Fruit fly (Drosophila melanogaster) whole organism, embryonic: ENCODE measurements around the gene MTF-1.

Source experiments
- Aef1 ChIP-seq: fragments of 200-800 bp; sonication (Bioruptor generic); IDR thresholded peaks from 3 replicates; pipeline ENCODE4 v1.3.6; 2022; ENCODE audit warnings: missing biosample characterization, missing genetic modification characterization
- Asciz ChIP-seq: fragments of 200-800 bp; sonication (Bioruptor generic); optimal IDR thresholded peaks from 2 replicates; lab custom pipeline; 2017; ENCODE audit warnings: missing biosample characterization, mild to moderate bottlenecking, missing genetic modification characterization, missing genetic modification reagents
- Atf6 ChIP-seq: fragments of 200-800 bp; sonication (Bioruptor generic); IDR thresholded peaks from 2 replicates; pipeline ENCODE4 v1.3.6; 2022; ENCODE audit warnings: missing biosample characterization, missing genetic modification characterization
- BEAF-32 ChIP-seq: fragments of 200-800 bp; sonication (Bioruptor generic); optimal IDR thresholded peaks from 3 replicates; lab custom pipeline; 2017; ENCODE audit warnings: missing biosample characterization, missing genetic modification characterization, mild to moderate bottlenecking, moderate library complexity, missing genetic modification reagents
- Bteb2 ChIP-seq: fragments of 200-800 bp; sonication (Bioruptor generic); optimal IDR thresholded peaks from 2 replicates; lab custom pipeline; 2016; ENCODE audit warnings: missing biosample characterization, missing genetic modification characterization
- CG10431 ChIP-seq: fragments of 200-800 bp; sonication (Bioruptor generic); optimal IDR thresholded peaks from 3 replicates; lab custom pipeline; 2018; ENCODE audit warnings: missing biosample characterization, mild to moderate bottlenecking, missing genetic modification characterization
- CG11398 ChIP-seq: fragments of 200-800 bp; sonication (Bioruptor generic); optimal IDR thresholded peaks from 2 replicates; lab custom pipeline; 2016; ENCODE audit warnings: missing biosample characterization, missing genetic modification characterization
- CG14860 ChIP-seq: fragments of 200-800 bp; sonication (Bioruptor generic); IDR thresholded peaks from 3 replicates; pipeline ENCODE4 v1.3.6; 2022; ENCODE audit warnings: missing biosample characterization, missing genetic modification characterization; ENCODE audit not compliant: partially characterized antibody
- CG15073 ChIP-seq: fragments of 200-800 bp; sonication (Bioruptor generic); optimal IDR thresholded peaks from 2 replicates; lab custom pipeline; 2016; ENCODE audit warnings: missing biosample characterization, missing genetic modification characterization
- CG18011 ChIP-seq: fragments of 200-800 bp; sonication (Bioruptor generic); optimal IDR thresholded peaks from 2 replicates; lab custom pipeline; 2017; ENCODE audit warnings: missing biosample characterization, missing genetic modification characterization, mild to moderate bottlenecking, moderate library complexity, missing genotype
- CG18599 ChIP-seq: fragments of 200-800 bp; sonication (Bioruptor generic); optimal IDR thresholded peaks from 3 replicates; lab custom pipeline; 2017; ENCODE audit warnings: missing biosample characterization, missing genetic modification characterization, mild to moderate bottlenecking, moderate library complexity, missing genetic modification reagents
- CG2889 ChIP-seq: fragments of 200-800 bp; sonication (Bioruptor generic); IDR thresholded peaks from 3 replicates; pipeline ENCODE4 v1.3.6; 2022; ENCODE audit warnings: missing biosample characterization, missing genetic modification characterization
- CG30403 ChIP-seq: fragments of 200-800 bp; sonication (Bioruptor generic); optimal IDR thresholded peaks from 3 replicates; lab custom pipeline; 2016; ENCODE audit warnings: missing biosample characterization, missing genetic modification characterization
- CG3163 ChIP-seq: fragments of 200-800 bp; sonication (Bioruptor generic); optimal IDR thresholded peaks from 3 replicates; lab custom pipeline; 2016; ENCODE audit warnings: missing biosample characterization, missing genetic modification characterization
- CG34224 ChIP-seq: fragments of 200-800 bp; sonication (Bioruptor generic); IDR thresholded peaks from 3 replicates; pipeline ENCODE4 v1.3.6; 2022; ENCODE audit warnings: missing biosample characterization, missing genetic modification characterization; ENCODE audit not compliant: partially characterized antibody
- CG4730 ChIP-seq: fragments of 200-800 bp; sonication (Bioruptor generic); IDR thresholded peaks from 2 replicates; pipeline ENCODE4 v1.3.6; 2022; ENCODE audit warnings: missing biosample characterization, missing genetic modification characterization
- CG6254 ChIP-seq: fragments of 200-800 bp; sonication (Bioruptor generic); optimal IDR thresholded peaks from 3 replicates; lab custom pipeline; 2017; ENCODE audit warnings: mild to moderate bottlenecking, missing biosample characterization, missing genetic modification reagents, missing genetic modification characterization
- CG6272 ChIP-seq: fragments of 200-800 bp; sonication (Bioruptor generic); IDR thresholded peaks from 2 replicates; pipeline ENCODE4 v1.3.6; 2022; ENCODE audit warnings: missing biosample characterization, missing genetic modification characterization
- CG6683 ChIP-seq: fragments of 200-800 bp; sonication (Bioruptor generic); optimal IDR thresholded peaks from 2 replicates; lab custom pipeline; 2017; ENCODE audit warnings: missing biosample characterization, mild to moderate bottlenecking, missing genetic modification characterization, missing genetic modification reagents
- CG6791 ChIP-seq: fragments of 200-800 bp; sonication (Bioruptor generic); IDR thresholded peaks from 3 replicates; pipeline ENCODE4 v1.3.6; 2022; ENCODE audit warnings: missing biosample characterization, missing genetic modification characterization; ENCODE audit not compliant: partially characterized antibody
- CG6813 ChIP-seq: fragments of 200-800 bp; sonication (Bioruptor generic); optimal IDR thresholded peaks from 2 replicates; lab custom pipeline; 2017; ENCODE audit warnings: missing biosample characterization, missing genetic modification characterization, mild to moderate bottlenecking, moderate library complexity, missing genetic modification reagents
- CG9437 ChIP-seq: fragments of 200-800 bp; sonication (Bioruptor generic); optimal IDR thresholded peaks from 2 replicates; lab custom pipeline; 2018; ENCODE audit warnings: missing biosample characterization, mild to moderate bottlenecking, missing genetic modification characterization
- Ets97D ChIP-seq: fragments of 200-800 bp; sonication (Bioruptor generic); optimal IDR thresholded peaks from 3 replicates; lab custom pipeline; 2016; ENCODE audit warnings: missing biosample characterization, missing genetic modification characterization
- Gug ChIP-seq: fragments of 200-800 bp; sonication (Bioruptor generic); IDR thresholded peaks from 4 replicates; pipeline ENCODE4 v1.3.6; 2022; ENCODE audit warnings: missing biosample characterization, missing genetic modification characterization
- H15 ChIP-seq: fragments of 200-800 bp; sonication (Bioruptor generic); IDR thresholded peaks from 3 replicates; pipeline ENCODE4 v1.3.6; 2022; ENCODE audit warnings: missing biosample characterization, missing genetic modification characterization
- HLH54F ChIP-seq: fragments of 200-800 bp; sonication (Bioruptor generic); optimal IDR thresholded peaks from 3 replicates; lab custom pipeline; 2016; ENCODE audit warnings: missing biosample characterization, missing genetic modification characterization
- Hmr ChIP-seq: fragments of 200-800 bp; sonication (Bioruptor generic); optimal IDR thresholded peaks from 3 replicates; lab custom pipeline; 2017; ENCODE audit warnings: mild to moderate bottlenecking, missing biosample characterization, missing genetic modification reagents, missing genetic modification characterization
- Lim3 ChIP-seq: fragments of 200-800 bp; sonication (Bioruptor generic); IDR thresholded peaks from 2 replicates; pipeline ENCODE4 v1.3.6; 2022; ENCODE audit warnings: missing biosample characterization, missing genetic modification characterization
- Meics ChIP-seq: fragments of 200-800 bp; sonication (Bioruptor generic); optimal IDR thresholded peaks from 2 replicates; lab custom pipeline; 2017; ENCODE audit warnings: missing biosample characterization, mild to moderate bottlenecking, missing genetic modification characterization
- Sry-β ChIP-seq: fragments of 200-800 bp; sonication (Bioruptor generic); optimal IDR thresholded peaks from 2 replicates; lab custom pipeline; 2018; ENCODE audit warnings: missing biosample characterization, mild to moderate bottlenecking, missing genetic modification characterization, moderate library complexity
- YL-1 ChIP-seq: fragments of 200-800 bp; sonication (Bioruptor generic); optimal IDR thresholded peaks from 3 replicates; lab custom pipeline; 2017; ENCODE audit warnings: missing biosample characterization, mild to moderate bottlenecking, missing genetic modification characterization
- cad ChIP-seq: fragments of >200 bp; optimal IDR thresholded peaks from 2 replicates; lab custom pipeline; 2017; ENCODE audit warnings: missing biosample characterization, missing genetic modification characterization
- chif ChIP-seq, 2 experiments: fragments of 200-800 bp; sonication (Bioruptor generic); optimal IDR thresholded peaks; 3 replicates each; lab custom pipeline; 2016; ENCODE audit warnings: missing biosample characterization in 2 of 2, missing genetic modification characterization in 2 of 2
- disco-r ChIP-seq: fragments of 200-800 bp; sonication (Bioruptor generic); optimal IDR thresholded peaks from 2 replicates; lab custom pipeline; 2016; ENCODE audit warnings: missing biosample characterization, missing genetic modification characterization
- gem ChIP-seq: fragments of 200-800 bp; sonication (Bioruptor generic); optimal IDR thresholded peaks from 2 replicates; lab custom pipeline; 2019; ENCODE audit warnings: missing biosample characterization, mild to moderate bottlenecking, missing genetic modification characterization, moderate library complexity
- grau ChIP-seq: fragments of 200-800 bp; optimal IDR thresholded peaks from 3 replicates; lab custom pipeline; 2019; ENCODE audit warnings: missing biosample characterization, mild to moderate bottlenecking, missing genetic modification characterization, moderate library complexity
- gro ChIP-seq: fragments of 200-800 bp; sonication (Bioruptor generic); optimal IDR thresholded peaks from 2 replicates; lab custom pipeline; 2016; ENCODE audit warnings: missing biosample characterization, missing genetic modification characterization
- gsb-n ChIP-seq: fragments of 200-800 bp; sonication (Bioruptor generic); optimal IDR thresholded peaks from 3 replicates; lab custom pipeline; 2018; ENCODE audit warnings: missing biosample characterization, mild to moderate bottlenecking, missing genetic modification characterization
- hbn ChIP-seq: fragments of 200-800 bp; sonication (Bioruptor generic); IDR thresholded peaks from 2 replicates; pipeline ENCODE4 v1.3.6; 2022; ENCODE audit warnings: missing biosample characterization, missing genetic modification characterization; ENCODE audit not compliant: partially characterized antibody
- kay ChIP-seq: fragments of 200-800 bp; sonication (Bioruptor generic); optimal IDR thresholded peaks from 2 replicates; lab custom pipeline; 2016; ENCODE audit warnings: missing biosample characterization, missing genetic modification characterization
- kni ChIP-seq: fragments of 200-800 bp; sonication (Bioruptor generic); optimal IDR thresholded peaks from 3 replicates; lab custom pipeline; 2017; ENCODE audit warnings: mild to moderate bottlenecking, missing biosample characterization, missing genetic modification reagents, missing genetic modification characterization
- maf-S ChIP-seq: fragments of 200-800 bp; sonication (Bioruptor generic); optimal IDR thresholded peaks from 2 replicates; lab custom pipeline; 2016; ENCODE audit warnings: missing biosample characterization, missing genetic modification characterization
- pan ChIP-seq, 4 experiments: fragments of >200 bp in 3 of 4; fragments of 200-800 bp in 1 of 4; sonication (Bioruptor generic) in 1 of 4; optimal IDR thresholded peaks in 3 of 4; IDR thresholded peaks in 1 of 4; 2 replicates each; pipeline versions ENCODE4 v1.3.6 to Lab custom; 2017 to 2022; ENCODE audit warnings: missing biosample characterization in 2 of 4, missing genetic modification characterization in 2 of 4, mixed read lengths in 1 of 4
- pnt ChIP-seq: fragments of 200-800 bp; sonication (Bioruptor generic); optimal IDR thresholded peaks from 3 replicates; lab custom pipeline; 2016; ENCODE audit warnings: missing biosample characterization, missing genetic modification characterization
- sc ChIP-seq, 3 experiments: fragments of >200 bp in 2 of 3; fragments of 200-800 bp in 1 of 3; sonication (Bioruptor generic) in 1 of 3; optimal IDR thresholded peaks; 2 replicates in 2 of 3; 3 replicates in 1 of 3; lab custom pipeline; 2017; ENCODE audit warnings: mild to moderate bottlenecking in 1 of 3, missing biosample characterization in 1 of 3, missing genetic modification characterization in 1 of 3, missing genetic modification reagents in 1 of 3
- zen ChIP-seq: fragments of 200-800 bp; sonication (Bioruptor generic); optimal IDR thresholded peaks from 3 replicates; lab custom pipeline; 2018; ENCODE audit warnings: missing biosample characterization, mild to moderate bottlenecking, missing genetic modification characterization, moderate library complexity
- zf30C ChIP-seq: fragments of 200-800 bp; sonication (Bioruptor generic); optimal IDR thresholded peaks from 3 replicates; lab custom pipeline; 2018; ENCODE audit warnings: missing biosample characterization, mild to moderate bottlenecking, missing genetic modification characterization
- zfh1 ChIP-seq: fragments of 200-800 bp; sonication (Bioruptor generic); IDR thresholded peaks from 3 replicates; pipeline ENCODE4 v1.3.6; 2022; ENCODE audit warnings: missing biosample characterization, missing genetic modification characterization

MTF-1 gene

DNA sequence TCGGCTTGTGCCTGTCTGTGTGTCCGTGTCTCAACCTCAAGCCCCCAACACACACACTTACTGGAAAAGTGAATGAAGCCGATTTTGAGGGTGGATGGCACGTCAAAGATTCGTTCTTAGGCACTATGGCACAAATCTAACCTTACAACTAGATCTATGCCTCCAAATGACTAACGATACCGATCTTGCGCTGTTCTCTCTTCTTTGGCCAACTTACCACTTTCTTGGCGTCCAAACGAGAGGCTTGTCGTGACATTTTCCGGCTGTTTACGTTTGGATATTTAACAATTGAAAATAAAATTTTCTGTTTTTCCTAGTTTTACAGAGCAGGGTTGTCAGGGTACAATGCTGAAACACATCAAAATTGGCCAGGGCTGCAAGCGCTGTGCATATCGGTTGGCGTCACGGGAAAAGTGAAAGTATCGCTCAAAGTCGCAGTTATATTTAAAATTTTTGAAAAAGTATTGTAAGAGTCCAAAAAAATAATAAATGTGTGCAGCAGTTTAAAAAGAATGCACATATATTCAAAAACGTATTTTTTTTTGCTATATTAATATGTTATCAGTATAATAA lies 11.9 kb downstream of the MTF-1 start, which contains the start of the genes Bet3 and Nf-YA (continued):
- TF ChIP-seq CG34224 (GFP tag; lab: Robert Waterston, UW) (peak; percentile 83), CG18011 (no peak), kni (no peak), Sry-β (GFP tag; lab: Kevin White, UChicago) (no peak), cad (GFP tag; lab: Kevin White, UChicago) (no peak), gsb-n (tag; lab: Kevin White, UChicago) (peak; percentile 26), Atf6 (GFP tag; lab: Robert Waterston, UW) (0 out of 2 replicates have a peak, but pooled peaks have one; percentile 16), maf-S (GFP tag; lab: Kevin White, UChicago) (no peak), BEAF-32 (GFP tag; lab: Kevin White, UChicago) (peak; percentile 90), CG6791 (GFP tag; lab: Robert Waterston, UW) (peak; percentile 89), pnt (peak; percentile 49), Hmr (GFP tag; lab: Kevin White, UChicago) (peak; percentile 42), CG9437 (GFP tag; lab: Kevin White, UChicago) (no peak), Ets97D (peak; percentile 55), CG30403 (GFP tag; lab: Kevin White, UChicago) (peak; percentile 74), HLH54F (GFP tag; lab: Kevin White, UChicago) (peak; percentile 50), kay (GFP tag; lab: Kevin White, UChicago) (no peak), CG15073 (GFP tag; lab: Kevin White, UChicago) (no peak), CG11398 (no peak), chif (GFP tag; optimal IDR thresholded peaks at IDR 0.05; lab: Kevin White, UChicago) (peak; percentile 10 to 57), zen (tag; lab: Kevin White, UChicago) (peak; percentile 31), sc (optimal IDR thresholded peaks at IDR 0.05; lab: Kevin White, UChicago) (no peak), sc (GFP tag; optimal IDR thresholded peaks at IDR 0.05; lab: Kevin White, UChicago) (no peak), grau (peak; percentile 34), pan (optimal IDR thresholded peaks at IDR 0.05; lab: Kevin White, UChicago) (no peak), pan (GFP tag; optimal IDR thresholded peaks at IDR 0.05 in 1 of 2, IDR thresholded peaks at IDR 0.05 in 1 of 2) (no peak), CG4730 (GFP tag; lab: Robert Waterston, UW) (0 out of 2 replicates have a peak, but pooled peaks have one; percentile 19), YL-1 (GFP tag; lab: Kevin White, UChicago) (peak; percentile 80), zfh1 (no peak; the same call in 2 of the 3 replicates), gem (tag; lab: Kevin White, UChicago) (peak; percentile 51), Gug (GFP tag; lab: Robert Waterston, UW) (peak; percentile 81), CG10431 (GFP tag; lab: Kevin White, UChicago) (peak; percentile 8), CG6254 (GFP tag; lab: Kevin White, UChicago) (no peak), Aef1 (peak; percentile 50; the same call in 1 of the 3 replicates), CG6813 (GFP tag; lab: Kevin White, UChicago) (no peak), CG18599 (GFP tag; lab: Kevin White, UChicago) (peak; percentile 29), Lim3 (GFP tag; lab: Robert Waterston, UW) (no peak), CG3163 (GFP tag; lab: Kevin White, UChicago) (peak; percentile 17), CG14860 (GFP tag; lab: Robert Waterston, UW) (peak; percentile 84), CG2889 (GFP tag; lab: Robert Waterston, UW) (no peak), Bteb2 (GFP tag; lab: Kevin White, UChicago) (no peak), Asciz (GFP tag; lab: Kevin White, UChicago) (no peak), CG6272 (GFP tag; lab: Robert Waterston, UW) (peak; percentile 59; the same call in 1 of the 2 replicates), disco-r (GFP tag; lab: Kevin White, UChicago) (no peak), hbn (GFP tag; lab: Robert Waterston, UW) (peak; percentile 87), zf30C (GFP tag; lab: Kevin White, UChicago) (no peak), Meics (GFP tag; lab: Kevin White, UChicago) (peak; percentile 49), H15 (GFP tag; lab: Robert Waterston, UW) (peak; percentile 12; the same call in 1 of the 3 replicates), gro (GFP tag; lab: Kevin White, UChicago) (no peak), CG6683 (GFP tag; lab: Kevin White, UChicago) (no peak)
